Worm (Caenorhabditis elegans) whole organism, late embryonic: ENCODE measurements around the gene T25B2.1.

Experiments used
- C38D4.7 ChIP-seq: fragments of 200-800 bp; sonication (Bioruptor generic); optimal IDR thresholded peaks from 2 replicates; lab custom pipeline; 2018; ENCODE audit warnings: mild to moderate bottlenecking, missing genetic modification characterization, moderate library complexity, missing compliant biosample characterization
- T23F11.4 ChIP-seq: fragments of 200-800 bp; sonication (Bioruptor generic); optimal IDR thresholded peaks from 2 replicates; lab custom pipeline; 2018; ENCODE audit warnings: mild to moderate bottlenecking, missing genetic modification characterization, missing compliant biosample characterization
- Y22D7AL.16 ChIP-seq: sonication (generic microtip); optimal IDR thresholded peaks from 2 replicates; lab custom pipeline; 2016; ENCODE audit warnings: missing genetic modification characterization, missing compliant biosample characterization
- ahr-1 ChIP-seq: sonication (generic microtip); optimal IDR thresholded peaks from 2 replicates; lab custom pipeline; 2016; ENCODE audit warnings: missing genetic modification characterization, missing compliant biosample characterization
- ama-1 ChIP-seq: fragments of 150-350 bp; optimal IDR thresholded peaks from 2 replicates; lab custom pipeline; 2014
- ceh-19 ChIP-seq: fragments of 200-800 bp; sonication (Bioruptor generic); optimal IDR thresholded peaks from 2 replicates; lab custom pipeline; 2018; ENCODE audit warnings: mild to moderate bottlenecking, missing genetic modification characterization, missing compliant biosample characterization
- ceh-30 ChIP-seq: fragments of 150-350 bp; optimal IDR thresholded peaks from 2 replicates; lab custom pipeline; 2014; ENCODE audit warnings: missing biosample characterization, missing genetic modification characterization
- ceh-34 ChIP-seq: sonication (generic microtip); optimal IDR thresholded peaks from 2 replicates; lab custom pipeline; 2016; ENCODE audit warnings: mild to moderate bottlenecking, missing genetic modification characterization, missing compliant biosample characterization
- ceh-45 ChIP-seq: fragments of 200-800 bp; sonication (Bioruptor generic); IDR thresholded peaks from 2 replicates; pipeline ENCODE4 v1.3.6; 2022; ENCODE audit warnings: missing genetic modification reagents, missing genetic modification characterization, missing compliant biosample characterization
- ceh-48 ChIP-seq: sonication (generic microtip); optimal IDR thresholded peaks from 2 replicates; lab custom pipeline; 2016; ENCODE audit warnings: missing genetic modification characterization, inconsistent platforms, missing compliant biosample characterization
- ceh-9 ChIP-seq: sonication (generic microtip); optimal IDR thresholded peaks from 2 replicates; lab custom pipeline; 2016; ENCODE audit warnings: mild to moderate bottlenecking, missing genetic modification characterization, inconsistent platforms, missing compliant biosample characterization
- eyg-1 ChIP-seq: sonication (generic microtip); optimal IDR thresholded peaks from 2 replicates; lab custom pipeline; 2016; ENCODE audit warnings: missing genotype, missing genetic modification characterization, missing compliant biosample characterization
- fkh-10 ChIP-seq: fragments of 150-350 bp; optimal IDR thresholded peaks from 2 replicates; lab custom pipeline; 2014; ENCODE audit warnings: missing biosample characterization, missing genetic modification reagents, missing genetic modification characterization
- hlh-6 ChIP-seq: sonication (generic microtip); optimal IDR thresholded peaks from 2 replicates; lab custom pipeline; 2016; ENCODE audit warnings: missing genotype, missing genetic modification characterization, missing compliant biosample characterization
- hlh-8 ChIP-seq: sonication (generic microtip); optimal IDR thresholded peaks from 2 replicates; lab custom pipeline; 2016; ENCODE audit warnings: missing genotype, missing genetic modification characterization, missing compliant biosample characterization
- lim-6 ChIP-seq: sonication (generic microtip); optimal IDR thresholded peaks from 2 replicates; lab custom pipeline; 2016; ENCODE audit warnings: missing genetic modification characterization, missing compliant biosample characterization
- lin-11 ChIP-seq: fragments of 200-800 bp; sonication (Bioruptor generic); optimal IDR thresholded peaks from 2 replicates; lab custom pipeline; 2018; ENCODE audit warnings: mild to moderate bottlenecking, missing genetic modification characterization, missing compliant biosample characterization
- madf-2 ChIP-seq: sonication (generic microtip); optimal IDR thresholded peaks from 2 replicates; lab custom pipeline; 2017; ENCODE audit warnings: missing genetic modification characterization, missing compliant biosample characterization
- nhr-11 ChIP-seq: fragments of 150-350 bp; optimal IDR thresholded peaks from 2 replicates; lab custom pipeline; 2014; ENCODE audit warnings: missing biosample characterization, missing genetic modification characterization
- nhr-232 ChIP-seq: sonication (generic microtip); optimal IDR thresholded peaks from 2 replicates; lab custom pipeline; 2016; ENCODE audit warnings: missing genetic modification characterization, missing compliant biosample characterization
- odd-2 ChIP-seq: sonication (generic microtip); optimal IDR thresholded peaks from 2 replicates; lab custom pipeline; 2017; ENCODE audit warnings: antibody characterized with exemption, mild to moderate bottlenecking, missing genetic modification characterization, missing compliant biosample characterization
- pag-3 ChIP-seq: sonication (generic microtip); optimal IDR thresholded peaks from 2 replicates; lab custom pipeline; 2016; ENCODE audit warnings: missing compliant biosample characterization, missing genetic modification characterization, borderline replicate concordance
- pax-1 ChIP-seq: fragments of 150-350 bp; optimal IDR thresholded peaks from 2 replicates; lab custom pipeline; 2014; ENCODE audit warnings: missing biosample characterization, missing genetic modification characterization
- pha-2 ChIP-seq: sonication (generic microtip); optimal IDR thresholded peaks from 2 replicates; lab custom pipeline; 2017; ENCODE audit warnings: mild to moderate bottlenecking, missing genetic modification characterization, missing compliant biosample characterization
- pqm-1 ChIP-seq: sonication (generic microtip); optimal IDR thresholded peaks from 2 replicates; lab custom pipeline; 2016; ENCODE audit warnings: missing genetic modification characterization, missing compliant biosample characterization
- rnt-1 ChIP-seq: sonication (generic microtip); optimal IDR thresholded peaks from 2 replicates; lab custom pipeline; 2016; ENCODE audit warnings: missing genetic modification characterization, missing compliant biosample characterization
- sdc-2 ChIP-seq: sonication (generic microtip); optimal IDR thresholded peaks from 2 replicates; lab custom pipeline; 2016; ENCODE audit warnings: missing genotype, missing genetic modification characterization, missing compliant biosample characterization
- sox-4 ChIP-seq: sonication (generic microtip); optimal IDR thresholded peaks from 2 replicates; lab custom pipeline; 2017; ENCODE audit warnings: mild to moderate bottlenecking, missing genetic modification characterization, inconsistent platforms, missing compliant biosample characterization
- tbx-2 ChIP-seq: sonication (generic microtip); optimal IDR thresholded peaks from 2 replicates; lab custom pipeline; 2016; ENCODE audit warnings: missing genetic modification characterization, missing compliant biosample characterization
- tbx-7 ChIP-seq: sonication (generic microtip); optimal IDR thresholded peaks from 2 replicates; lab custom pipeline; 2016; ENCODE audit warnings: missing genotype, missing genetic modification characterization, missing compliant biosample characterization
- ttx-3 ChIP-seq: sonication (generic microtip); optimal IDR thresholded peaks from 2 replicates; lab custom pipeline; 2016; ENCODE audit warnings: missing genetic modification reagents, missing genetic modification characterization, missing compliant biosample characterization
- unc-3 ChIP-seq, 2 experiments: fragments of 200-800 bp in 1 of 2; sonication (Bioruptor generic) in 1 of 2; sonication (generic microtip) in 1 of 2; conservative IDR thresholded peaks in 1 of 2; optimal IDR thresholded peaks in 1 of 2; 2 replicates each; pipeline versions ENCODE4 v1.3.6 to Lab custom; 2016 to 2022; ENCODE audit warnings: missing compliant biosample characterization in 2 of 2, missing genetic modification characterization in 2 of 2, missing genetic modification reagents in 1 of 2
- unc-55 ChIP-seq: sonication (generic microtip); optimal IDR thresholded peaks from 2 replicates; lab custom pipeline; 2017; ENCODE audit warnings: missing biosample characterization, missing genetic modification reagents, missing genetic modification characterization

The T25B2.1 gene

DNA sequence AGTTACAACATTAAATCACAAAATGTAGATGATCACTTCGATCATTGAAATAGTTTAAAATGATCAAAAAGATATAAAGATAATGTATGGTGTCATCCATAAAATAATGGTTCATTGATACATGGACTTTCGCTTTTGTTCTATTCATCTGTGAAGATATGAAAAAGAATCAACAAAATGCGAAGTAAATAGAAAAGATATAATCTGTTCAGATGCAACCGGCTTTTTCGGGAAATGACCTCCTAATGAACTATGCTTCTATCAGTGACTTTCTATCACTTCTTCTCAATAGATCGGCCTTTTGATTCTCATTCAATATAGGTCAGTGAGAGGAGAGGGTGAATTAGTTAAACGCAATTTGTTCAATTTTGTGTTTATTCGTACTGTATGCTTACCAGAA lies 5.2 kb downstream of the T25B2.1 start:
- no peak for TF ChIP-seq ahr-1 (tag; lab: Kevin White, UChicago)
- no peak for TF ChIP-seq pag-3 (tag; lab: Kevin White, UChicago)
- TF ChIP-seq ceh-30 (tag; lab: Kevin White, UChicago): no peak
- no peak for TF ChIP-seq rnt-1 (tag; lab: Kevin White, UChicago)

DNA sequence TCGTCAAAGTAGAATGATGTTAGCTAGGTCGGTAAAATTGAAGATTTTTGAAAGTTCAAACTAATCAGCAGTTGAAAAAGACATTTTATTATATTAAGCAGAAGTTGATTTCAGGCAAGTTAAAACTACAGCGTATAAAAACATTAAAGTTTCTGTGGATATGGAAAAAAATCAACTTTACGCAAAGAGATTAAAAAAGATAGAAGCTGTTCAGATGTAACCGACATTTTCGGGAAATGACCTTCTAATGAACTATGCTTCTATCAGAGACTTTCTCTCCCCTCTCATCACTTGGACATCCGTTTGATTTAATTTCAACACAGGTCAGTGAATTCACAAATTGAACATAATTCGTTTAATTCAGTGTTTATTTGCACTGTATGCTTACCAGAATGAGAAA lies 6.5 kb downstream of the T25B2.1 start, which contains the start of gene T13C5.7:
TSS of gene T13C5.7 (plus strand) at position 301 of the 400 bp plus-strand sequence.
- no peak for TF ChIP-seq hlh-6 (tag; lab: Kevin White, UChicago)
- no peak for TF ChIP-seq odd-2
- TF ChIP-seq unc-55 (GFP tag; lab: Kevin White, UChicago): no peak
- no peak for TF ChIP-seq pha-2
- no peak for TF ChIP-seq ceh-9 (tag; lab: Kevin White, UChicago)

DNA sequence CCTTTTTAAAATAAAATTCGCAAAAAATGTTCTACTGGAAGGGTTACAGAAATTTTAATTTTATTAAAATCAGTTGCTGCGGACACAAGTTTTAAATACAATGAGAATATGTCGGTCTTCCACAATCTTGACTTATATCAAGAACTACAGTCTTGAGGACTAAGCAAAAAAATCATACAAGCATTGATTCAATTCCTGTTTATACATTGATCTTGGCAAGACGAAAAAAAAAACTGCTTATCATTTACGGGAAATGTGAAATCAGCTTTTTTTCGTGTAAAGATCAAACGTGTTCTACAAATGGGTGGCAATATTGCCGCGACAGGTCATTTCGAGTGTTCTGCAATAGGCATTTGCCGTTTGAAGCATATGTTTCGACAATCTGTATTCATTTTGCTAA lies 11.0 kb downstream of the T25B2.1 start, which contains the start of gene T13C5.2:
TSS of gene T13C5.2 (plus strand) at position 301 of the 400 bp plus-strand sequence.
- no peak for TF ChIP-seq sdc-2
- no peak for TF ChIP-seq pax-1
- no peak for TF ChIP-seq madf-2 (tag; lab: Kevin White, UChicago)
- TF ChIP-seq eyg-1 (tag; lab: Kevin White, UChicago): no peak
- no peak for TF ChIP-seq ceh-34 (tag; lab: Kevin White, UChicago)
- TF ChIP-seq fkh-10 (GFP tag; lab: Kevin White, UChicago): no peak
- no peak for TF ChIP-seq ama-1
- TF ChIP-seq Y22D7AL.16 (tag; lab: Kevin White, UChicago): no peak
- TF ChIP-seq ttx-3: no peak
- TF ChIP-seq unc-55 (GFP tag; lab: Kevin White, UChicago): no peak
- no peak for TF ChIP-seq pqm-1 (tag; lab: Kevin White, UChicago)
- no peak for TF ChIP-seq C38D4.7 (GFP tag; lab: Kevin White, UChicago)
- TF ChIP-seq unc-3 (GFP tag; conservative IDR thresholded peaks at IDR 0.05; lab: Robert Waterston, UW): no peak
- no peak for TF ChIP-seq unc-3 (tag; optimal IDR thresholded peaks at IDR 0.05; lab: Kevin White, UChicago)

DNA sequence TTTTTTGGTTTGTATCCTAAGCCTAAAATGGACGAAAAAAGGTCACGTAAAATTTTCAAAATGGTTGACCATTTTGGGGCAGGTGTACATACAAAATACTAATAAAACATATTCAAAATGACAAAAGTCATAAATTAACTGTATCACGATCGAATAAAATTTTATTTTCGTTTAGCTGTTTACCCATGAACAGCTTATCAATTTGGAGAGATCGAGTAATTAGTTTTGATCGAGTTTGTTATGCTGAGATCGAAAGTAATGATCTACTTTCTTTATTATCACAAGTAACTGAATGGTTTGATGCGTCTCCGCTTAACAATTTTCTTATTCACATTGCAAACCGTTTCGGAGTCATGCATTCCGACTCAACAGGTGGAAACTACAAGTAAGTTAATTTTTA lies 14.1 kb downstream of the T25B2.1 start, which contains the start of gene T13C5.10:
TSS of gene T13C5.10 (plus strand) at position 301 of the 400 bp plus-strand sequence.
- no peak for TF ChIP-seq ceh-45 (GFP tag; lab: Robert Waterston, UW)
- no peak for TF ChIP-seq hlh-8 (tag; lab: Kevin White, UChicago)
- no peak for TF ChIP-seq nhr-232 (tag; lab: Kevin White, UChicago)
- no peak for TF ChIP-seq ceh-48 (tag; lab: Kevin White, UChicago)
- TF ChIP-seq tbx-2: no peak
- no peak for TF ChIP-seq lim-6 (tag; lab: Kevin White, UChicago)

DNA sequence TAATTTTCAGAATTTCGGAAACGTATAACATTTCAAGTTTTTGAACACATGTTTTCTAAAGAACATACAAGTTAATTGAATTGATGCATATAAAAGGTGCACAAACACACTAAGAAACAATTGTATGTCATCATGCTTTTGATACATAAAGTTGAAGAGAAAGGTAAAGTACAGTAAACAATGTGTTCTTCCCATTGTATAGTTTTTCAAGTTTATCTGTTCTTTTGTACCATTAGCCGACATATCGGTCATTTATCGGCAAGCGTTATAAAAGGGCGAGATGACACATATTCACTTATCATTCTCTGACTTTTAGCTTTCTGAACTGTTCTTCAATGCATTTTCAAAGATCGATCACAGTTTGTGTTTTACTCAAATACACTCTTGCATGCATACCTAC lies 16.2 kb downstream of the T25B2.1 start, which contains the start of gene T13C5.9:
TSS of gene T13C5.9 (plus strand) at position 301 of the 400 bp plus-strand sequence.
- no peak for TF ChIP-seq T23F11.4 (GFP tag; lab: Kevin White, UChicago)
- no peak for TF ChIP-seq tbx-7 (tag; lab: Kevin White, UChicago)
- TF ChIP-seq ama-1: no peak
- TF ChIP-seq ceh-19 (GFP tag; lab: Kevin White, UChicago): no peak
- no peak for TF ChIP-seq hlh-8 (tag; lab: Kevin White, UChicago)
- TF ChIP-seq sox-4 (tag; lab: Kevin White, UChicago): no peak
- no peak for TF ChIP-seq nhr-11 (tag; lab: Kevin White, UChicago)
- no peak for TF ChIP-seq Y22D7AL.16 (tag; lab: Kevin White, UChicago)
- no peak for TF ChIP-seq lin-11 (tag; lab: Kevin White, UChicago)
